Fruit fly (Drosophila melanogaster) whole organism, embryonic: Measurements from ENCODE around the gene GXIVsPLA2.

Experiments used
- Antp ChIP-seq: fragments of 200-800 bp; sonication (Bioruptor generic); optimal IDR thresholded peaks from 3 replicates; lab custom pipeline; 2016; ENCODE audit warnings: missing biosample characterization, missing genetic modification characterization
- CG10209 ChIP-seq: fragments of 200-800 bp; sonication (Bioruptor generic); optimal IDR thresholded peaks from 3 replicates; lab custom pipeline; 2017; ENCODE audit warnings: missing biosample characterization, mild to moderate bottlenecking, missing genetic modification characterization, missing genetic modification reagents
- CG11247 ChIP-seq: fragments of 200-800 bp; sonication (Bioruptor generic); IDR thresholded peaks from 2 replicates; pipeline ENCODE4 v1.3.6; 2022; ENCODE audit warnings: missing biosample characterization, missing genetic modification characterization
- CG11398 ChIP-seq: fragments of 200-800 bp; sonication (Bioruptor generic); optimal IDR thresholded peaks from 2 replicates; lab custom pipeline; 2016; ENCODE audit warnings: missing biosample characterization, missing genetic modification characterization
- CG12236 ChIP-seq: fragments of 200-800 bp; sonication (Bioruptor generic); optimal IDR thresholded peaks from 2 replicates; lab custom pipeline; 2016; ENCODE audit warnings: missing biosample characterization, missing genetic modification characterization
- CG14965 ChIP-seq: fragments of 200-800 bp; sonication (Bioruptor generic); optimal IDR thresholded peaks from 2 replicates; lab custom pipeline; 2016; ENCODE audit warnings: missing biosample characterization, missing genetic modification characterization, borderline replicate concordance
- CG15073 ChIP-seq: fragments of 200-800 bp; sonication (Bioruptor generic); optimal IDR thresholded peaks from 2 replicates; lab custom pipeline; 2016; ENCODE audit warnings: missing biosample characterization, missing genetic modification characterization
- CG15479 ChIP-seq: fragments of 200-800 bp; sonication (Bioruptor generic); optimal IDR thresholded peaks from 3 replicates; lab custom pipeline; 2019; ENCODE audit warnings: missing biosample characterization, mild to moderate bottlenecking, missing genetic modification characterization, moderate library complexity
- CG15514 ChIP-seq: fragments of 200-800 bp; sonication (Bioruptor generic); optimal IDR thresholded peaks from 3 replicates; lab custom pipeline; 2017; ENCODE audit warnings: missing biosample characterization, missing genetic modification characterization, mild to moderate bottlenecking, moderate library complexity, missing genetic modification reagents
- CG1832 ChIP-seq: fragments of 200-800 bp; sonication (Bioruptor generic); optimal IDR thresholded peaks from 2 replicates; lab custom pipeline; 2017; ENCODE audit warnings: missing biosample characterization, mild to moderate bottlenecking, missing genetic modification characterization, inconsistent platforms
- CG2129 ChIP-seq: fragments of 200-800 bp; sonication (Bioruptor generic); IDR thresholded peaks from 2 replicates; pipeline ENCODE4 v1.3.6; 2022; ENCODE audit warnings: missing biosample characterization, missing genetic modification characterization; ENCODE audit not compliant: partially characterized antibody
- CG2199 ChIP-seq: fragments of 200-800 bp; sonication (Bioruptor generic); IDR thresholded peaks from 3 replicates; pipeline ENCODE4 v1.3.6; 2022; ENCODE audit warnings: missing biosample characterization, missing genetic modification characterization
- CG4328 ChIP-seq: fragments of 200-800 bp; sonication (Bioruptor generic); optimal IDR thresholded peaks from 3 replicates; lab custom pipeline; 2017; ENCODE audit warnings: missing biosample characterization, missing genetic modification reagents, missing genetic modification characterization
- CG43689 ChIP-seq: fragments of 200-800 bp; sonication (Bioruptor generic); IDR thresholded peaks from 2 replicates; pipeline ENCODE4 v1.3.6; 2022; ENCODE audit warnings: missing biosample characterization, missing genetic modification characterization
- CG9817 ChIP-seq: fragments of 200-800 bp; sonication (Bioruptor generic); optimal IDR thresholded peaks from 2 replicates; lab custom pipeline; 2018; ENCODE audit warnings: missing biosample characterization, mild to moderate bottlenecking, missing genetic modification characterization, moderate library complexity
- CTCF ChIP-seq: fragments of 200-800 bp; sonication (Bioruptor generic); optimal IDR thresholded peaks from 2 replicates; lab custom pipeline; 2017; ENCODE audit warnings: missing biosample characterization, mild to moderate bottlenecking, missing genetic modification characterization, moderate library complexity
- Dp ChIP-seq: fragments of 200-800 bp; sonication (Bioruptor generic); optimal IDR thresholded peaks from 2 replicates; lab custom pipeline; 2018; ENCODE audit warnings: missing biosample characterization, mild to moderate bottlenecking, missing genetic modification characterization, moderate library complexity
- Eip74EF ChIP-seq, 2 experiments: fragments of 200-800 bp in 1 of 2; fragments of >200 bp in 1 of 2; sonication (Bioruptor generic) in 1 of 2; optimal IDR thresholded peaks; 2 replicates each; lab custom pipeline; 2017 to 2019; ENCODE audit warnings: missing biosample characterization in 2 of 2, missing genetic modification characterization in 2 of 2, mild to moderate bottlenecking in 1 of 2, moderate library complexity in 1 of 2
- HmgZ ChIP-seq: fragments of 200-800 bp; sonication (Bioruptor generic); optimal IDR thresholded peaks from 2 replicates; lab custom pipeline; 2018; ENCODE audit warnings: missing biosample characterization, mild to moderate bottlenecking, missing genetic modification characterization
- Hr39 ChIP-seq: fragments of >200 bp; optimal IDR thresholded peaks from 2 replicates; lab custom pipeline; 2017
- Hr51 ChIP-seq, 2 experiments: fragments of 200-800 bp; sonication (Bioruptor generic); optimal IDR thresholded peaks; 2 replicates in 1 of 2; 3 replicates in 1 of 2; lab custom pipeline; 2016 to 2018; ENCODE audit warnings: missing biosample characterization in 2 of 2, missing genetic modification characterization in 2 of 2, mild to moderate bottlenecking in 1 of 2, moderate library complexity in 1 of 2
- Rx ChIP-seq: fragments of 200-800 bp; sonication (Bioruptor generic); IDR thresholded peaks from 2 replicates; pipeline ENCODE4 v1.3.6; 2022; ENCODE audit warnings: missing biosample characterization, missing genetic modification characterization
- Sox100B ChIP-seq: fragments of 200-800 bp; sonication (Bioruptor generic); optimal IDR thresholded peaks from 3 replicates; lab custom pipeline; 2018; ENCODE audit warnings: missing biosample characterization, mild to moderate bottlenecking, missing genetic modification characterization
- Sox102F ChIP-seq: fragments of 200-800 bp; sonication (Bioruptor generic); optimal IDR thresholded peaks from 2 replicates; lab custom pipeline; 2018; ENCODE audit warnings: missing biosample characterization, mild to moderate bottlenecking, missing genetic modification characterization, moderate library complexity
- YL-1 ChIP-seq: fragments of 200-800 bp; sonication (Bioruptor generic); optimal IDR thresholded peaks from 3 replicates; lab custom pipeline; 2017; ENCODE audit warnings: missing biosample characterization, mild to moderate bottlenecking, missing genetic modification characterization
- cato ChIP-seq: fragments of 200-800 bp; sonication (Bioruptor generic); optimal IDR thresholded peaks from 2 replicates; lab custom pipeline; 2016; ENCODE audit warnings: missing biosample characterization, missing genetic modification characterization, borderline replicate concordance
- chinmo ChIP-seq: fragments of 200-800 bp; sonication (Bioruptor generic); IDR thresholded peaks from 4 replicates; pipeline ENCODE4 v1.3.6; 2022; ENCODE audit warnings: missing biosample characterization, missing genetic modification characterization; ENCODE audit not compliant: partially characterized antibody
- chm ChIP-seq: fragments of 200-800 bp; sonication (Bioruptor generic); IDR thresholded peaks from 2 replicates; pipeline ENCODE4 v1.3.6; 2022; ENCODE audit warnings: missing biosample characterization, missing genetic modification characterization
- chn ChIP-seq: fragments of 200-800 bp; sonication (Bioruptor generic); optimal IDR thresholded peaks from 2 replicates; lab custom pipeline; 2016; ENCODE audit warnings: missing biosample characterization, missing genetic modification characterization
- croc ChIP-seq: fragments of 200-800 bp; sonication (Bioruptor generic); conservative IDR thresholded peaks from 3 replicates; pipeline ENCODE4 v1.3.6; 2022; ENCODE audit warnings: missing biosample characterization, missing genetic modification characterization
- cwo ChIP-seq: fragments of 200-800 bp; sonication (Bioruptor generic); optimal IDR thresholded peaks from 3 replicates; lab custom pipeline; 2017; ENCODE audit warnings: missing biosample characterization, missing genetic modification characterization, mild to moderate bottlenecking, moderate library complexity, missing genetic modification reagents
- emc ChIP-seq: fragments of 200-800 bp; sonication (Bioruptor generic); optimal IDR thresholded peaks from 2 replicates; lab custom pipeline; 2016; ENCODE audit warnings: missing biosample characterization, missing genetic modification characterization
- en ChIP-seq: fragments of 200-800 bp; sonication (Bioruptor generic); optimal IDR thresholded peaks from 2 replicates; lab custom pipeline; 2016; ENCODE audit warnings: missing biosample characterization, missing genetic modification characterization
- esg ChIP-seq: fragments of 200-800 bp; sonication (Bioruptor generic); conservative IDR thresholded peaks from 2 replicates; pipeline ENCODE4 v1.3.6; 2022; ENCODE audit warnings: missing biosample characterization, missing genetic modification characterization
- ewg ChIP-seq: fragments of 200-800 bp; sonication (Bioruptor generic); optimal IDR thresholded peaks from 3 replicates; lab custom pipeline; 2017; ENCODE audit warnings: mild to moderate bottlenecking, missing biosample characterization, missing genetic modification reagents, missing genetic modification characterization
- fu2 ChIP-seq: fragments of 200-800 bp; sonication (Bioruptor generic); optimal IDR thresholded peaks from 2 replicates; lab custom pipeline; 2016; ENCODE audit warnings: missing biosample characterization, missing genetic modification characterization
- gsb ChIP-seq: fragments of 200-800 bp; sonication (Bioruptor generic); IDR thresholded peaks from 2 replicates; pipeline ENCODE4 v1.3.6; 2022; ENCODE audit warnings: missing biosample characterization, missing genetic modification characterization
- gt ChIP-seq: fragments of 200-800 bp; sonication (Bioruptor generic); IDR thresholded peaks from 2 replicates; pipeline ENCODE4 v1.3.6; 2022; ENCODE audit warnings: missing biosample characterization, missing genetic modification characterization
- hkb ChIP-seq, 2 experiments: fragments of 200-800 bp in 1 of 2; fragments of >200 bp in 1 of 2; sonication (Bioruptor generic) in 1 of 2; IDR thresholded peaks in 1 of 2; optimal IDR thresholded peaks in 1 of 2; 2 replicates each; pipeline versions ENCODE4 v1.3.6 to Lab custom; 2017 to 2022; ENCODE audit warnings: missing biosample characterization in 1 of 2, missing genetic modification characterization in 1 of 2
- insv ChIP-seq, 2 experiments: fragments of 200-800 bp; sonication (Bioruptor generic); optimal IDR thresholded peaks; 3 replicates each; lab custom pipeline; 2016 to 2018; ENCODE audit warnings: missing biosample characterization in 2 of 2, missing genetic modification characterization in 2 of 2
- lbe ChIP-seq: fragments of 200-800 bp; sonication (Bioruptor generic); optimal IDR thresholded peaks from 2 replicates; lab custom pipeline; 2016; ENCODE audit warnings: missing biosample characterization, mild to moderate bottlenecking, missing genetic modification characterization
- lola ChIP-seq, 3 experiments: fragments of >200 bp in 2 of 3; fragments of 200-800 bp in 1 of 3; sonication (Bioruptor generic) in 1 of 3; optimal IDR thresholded peaks; 2 replicates each; lab custom pipeline; 2017 to 2019; ENCODE audit warnings: missing biosample characterization in 3 of 3, missing genetic modification characterization in 3 of 3, mild to moderate bottlenecking in 1 of 3, moderate library complexity in 1 of 3
- oc ChIP-seq: fragments of 200-800 bp; sonication (Bioruptor generic); optimal IDR thresholded peaks from 2 replicates; lab custom pipeline; 2018; ENCODE audit warnings: missing biosample characterization, mild to moderate bottlenecking, missing genetic modification characterization, moderate library complexity
- onecut ChIP-seq: fragments of 200-800 bp; sonication (Bioruptor generic); IDR thresholded peaks from 2 replicates; pipeline ENCODE4 v1.3.6; 2022; ENCODE audit warnings: missing biosample characterization, missing genetic modification characterization
- pho ChIP-seq: fragments of 200-800 bp; sonication (Bioruptor generic); optimal IDR thresholded peaks from 2 replicates; lab custom pipeline; 2016; ENCODE audit warnings: missing biosample characterization, missing genetic modification characterization
- seq ChIP-seq: fragments of 200-800 bp; sonication (Bioruptor generic); IDR thresholded peaks from 2 replicates; pipeline ENCODE4 v1.3.6; 2022; ENCODE audit warnings: missing biosample characterization, missing genetic modification characterization
- sisA ChIP-seq: fragments of 200-800 bp; sonication (Bioruptor generic); IDR thresholded peaks from 2 replicates; pipeline ENCODE4 v1.3.6; 2022; ENCODE audit warnings: missing biosample characterization, missing genetic modification characterization
- slbo ChIP-seq: fragments of 200-800 bp; sonication (Bioruptor generic); IDR thresholded peaks from 2 replicates; pipeline ENCODE4 v1.3.6; 2022; ENCODE audit warnings: missing biosample characterization, missing genetic modification characterization
- slp2 ChIP-seq: fragments of 200-800 bp; sonication (Bioruptor generic); optimal IDR thresholded peaks from 2 replicates; lab custom pipeline; 2016; ENCODE audit warnings: missing biosample characterization, missing genetic modification characterization
- usp ChIP-seq: fragments of >200 bp; optimal IDR thresholded peaks from 2 replicates; lab custom pipeline; 2017; ENCODE audit warnings: missing biosample characterization, missing genetic modification characterization

GXIVsPLA2 gene

dm6 chr3L:15940823-15941222, 14.1 kb upstream of the GXIVsPLA2 start (continued):
- TF ChIP-seq oc (peak; percentile 78), en (GFP tag; lab: Kevin White, UChicago) (no peak), croc (GFP tag; lab: Robert Waterston, UW) (peak; percentile 67; the same call in 2 of the 3 replicates), Dp (GFP tag; lab: Kevin White, UChicago) (no peak), Rx (peak; percentile 16; the same call in 1 of the 2 replicates), chn (GFP tag; lab: Kevin White, UChicago) (peak; percentile 38), Antp (GFP tag; lab: Kevin White, UChicago) (no peak), cato (GFP tag; lab: Kevin White, UChicago) (peak; percentile 31), CG2129 (GFP tag; lab: Robert Waterston, UW) (no peak), usp (GFP tag; lab: Kevin White, UChicago) (no peak), sisA (GFP tag; lab: Robert Waterston, UW) (peak; percentile 82; the same call in 1 of the 2 replicates), CG11398 (GFP tag; lab: Kevin White, UChicago) (no peak), fu2 (no peak), gt (GFP tag; lab: Robert Waterston, UW) (peak; percentile 48; the same call in 1 of the 2 replicates), CG11247 (GFP tag; lab: Robert Waterston, UW) (no peak), Hr51 (GFP tag; optimal IDR thresholded peaks at IDR 0.05; lab: Kevin White, UChicago) (peak in 1 of 2 experiments; percentile 70), CG43689 (GFP tag; lab: Robert Waterston, UW) (no peak), Eip74EF (GFP tag; optimal IDR thresholded peaks at IDR 0.05; lab: Kevin White, UChicago) (peak in 1 of 2 experiments; percentile 65), CG15514 (GFP tag; lab: Kevin White, UChicago) (no peak), cwo (GFP tag; lab: Kevin White, UChicago) (peak; percentile 6), CG12236 (peak; percentile 11), chm (no peak), seq (GFP tag; lab: Robert Waterston, UW) (no peak), pho (GFP tag; lab: Kevin White, UChicago) (no peak), CG1832 (GFP tag; lab: Kevin White, UChicago) (no peak), CG15073 (GFP tag; lab: Kevin White, UChicago) (no peak), Sox100B (GFP tag; lab: Kevin White, UChicago) (peak; percentile 77), insv (GFP tag; optimal IDR thresholded peaks at IDR 0.05; lab: Kevin White, UChicago) (no peak), lbe (GFP tag; lab: Kevin White, UChicago) (peak; percentile 69), chinmo (no peak), slbo (GFP tag; lab: Robert Waterston, UW) (peak; percentile 70), YL-1 (no peak), Hr39 (no peak), HmgZ (tag; lab: Kevin White, UChicago) (no peak), gsb (GFP tag; lab: Robert Waterston, UW) (0 out of 2 replicates have a peak, but pooled peaks have one; percentile 35), CTCF (no peak), slp2 (GFP tag; lab: Kevin White, UChicago) (peak; percentile 26), ewg (peak; percentile 78), onecut (GFP tag; lab: Robert Waterston, UW) (peak; percentile 36; the same call in 1 of the 2 replicates), CG4328 (GFP tag; lab: Kevin White, UChicago) (peak; percentile 25), CG2199 (GFP tag; lab: Robert Waterston, UW) (no peak), CG14965 (GFP tag; lab: Kevin White, UChicago) (no peak), CG10209 (GFP tag; lab: Kevin White, UChicago) (peak; percentile 47), CG15479 (GFP tag; lab: Kevin White, UChicago) (no peak), CG9817 (tag; lab: Kevin White, UChicago) (peak; percentile 43), lola (GFP tag; optimal IDR thresholded peaks at IDR 0.05; lab: Kevin White, UChicago) (no peak), esg (GFP tag; lab: Robert Waterston, UW) (peak; percentile 78), emc (GFP tag; lab: Kevin White, UChicago) (no peak), Sox102F (GFP tag; lab: Kevin White, UChicago) (peak; percentile 91), hkb (optimal IDR thresholded peaks at IDR 0.05; lab: Kevin White, UChicago) (no peak), hkb (GFP tag; IDR thresholded peaks at IDR 0.05; lab: Robert Waterston, UW) (no peak; the same call in 1 of the 2 replicates)
